Worm (Caenorhabditis elegans) whole organism, young adult: Measurements from ENCODE around the gene xbx-3.

Experiments
- B0261.1 ChIP-seq: sonication (generic microtip); optimal IDR thresholded peaks from 2 replicates; lab custom pipeline; 2016; ENCODE audit warnings: mild to moderate bottlenecking, missing genetic modification characterization, moderate library complexity, missing compliant biosample characterization
- atf-7 ChIP-seq: sonication (generic microtip); optimal IDR thresholded peaks from 2 replicates; lab custom pipeline; 2017; ENCODE audit warnings: mild to moderate bottlenecking, missing genetic modification characterization, missing compliant biosample characterization
- attf-5 ChIP-seq: fragments of 200-800 bp; sonication (Bioruptor generic); optimal IDR thresholded peaks from 2 replicates; lab custom pipeline; 2018; ENCODE audit warnings: mild to moderate bottlenecking, missing genetic modification characterization, missing compliant biosample characterization
- egl-18 ChIP-seq: fragments of 200-800 bp; sonication (Bioruptor generic); IDR thresholded peaks from 2 replicates; pipeline ENCODE4 v1.3.6; 2022; ENCODE audit warnings: missing genetic modification reagents, missing genetic modification characterization, missing compliant biosample characterization
- let-607 ChIP-seq, 2 experiments: fragments of 200-800 bp in 1 of 2; sonication (Bioruptor generic) in 1 of 2; sonication (generic microtip) in 1 of 2; optimal IDR thresholded peaks; 2 replicates each; lab custom pipeline; 2016 to 2018; ENCODE audit warnings: mild to moderate bottlenecking in 2 of 2, missing compliant biosample characterization in 2 of 2, missing genetic modification characterization in 2 of 2, moderate library complexity in 2 of 2, missing genotype in 1 of 2
- lin-40 ChIP-seq: sonication (generic microtip); optimal IDR thresholded peaks from 2 replicates; lab custom pipeline; 2016; ENCODE audit warnings: missing genetic modification characterization, mild to moderate bottlenecking, missing compliant biosample characterization, missing genotype, missing genetic modification reagents
- sdz-38 ChIP-seq: sonication (generic microtip); optimal IDR thresholded peaks from 2 replicates; lab custom pipeline; 2016; ENCODE audit warnings: missing genotype, missing genetic modification characterization, missing compliant biosample characterization
- unc-130 ChIP-seq: sonication (generic microtip); optimal IDR thresholded peaks from 2 replicates; lab custom pipeline; 2016; ENCODE audit warnings: missing genetic modification reagents, missing genetic modification characterization, missing compliant biosample characterization

- no peak for TF ChIP-seq egl-18
- no peak for TF ChIP-seq let-607 (tag; optimal IDR thresholded peaks at IDR 0.05; lab: Kevin White, UChicago)
- TF ChIP-seq lin-40: no peak
- no peak for TF ChIP-seq sdz-38 (tag; lab: Kevin White, UChicago)
- no peak for TF ChIP-seq B0261.1
- no peak for TF ChIP-seq attf-5 (GFP tag; lab: Kevin White, UChicago)
- TF ChIP-seq atf-7 (tag; lab: Kevin White, UChicago): no peak
- TF ChIP-seq unc-130: no peak
Measured at ce11 chrIII:10025989-10026388, 9.8 kb upstream of the xbx-3 start, which contains the start of gene ins-22.
